Fruit fly (Drosophila melanogaster) whole organism, embryonic: ENCODE data around the gene Sclp.

Source experiments
- BEAF-32 ChIP-seq: fragments of 200-800 bp; sonication (Bioruptor generic); optimal IDR thresholded peaks from 3 replicates; lab custom pipeline; 2017; ENCODE audit warnings: missing biosample characterization, missing genetic modification characterization, mild to moderate bottlenecking, moderate library complexity, missing genetic modification reagents
- CG10209 ChIP-seq: fragments of 200-800 bp; sonication (Bioruptor generic); optimal IDR thresholded peaks from 3 replicates; lab custom pipeline; 2017; ENCODE audit warnings: missing biosample characterization, mild to moderate bottlenecking, missing genetic modification characterization, missing genetic modification reagents
- CG1024 ChIP-seq: fragments of 200-800 bp; sonication (Bioruptor generic); IDR thresholded peaks from 2 replicates; pipeline ENCODE4 v1.3.6; 2022; ENCODE audit warnings: missing biosample characterization, missing genetic modification characterization
- CG10462 ChIP-seq: fragments of 200-800 bp; sonication (Bioruptor generic); optimal IDR thresholded peaks from 2 replicates; lab custom pipeline; 2016; ENCODE audit warnings: missing biosample characterization, missing genetic modification characterization
- CG11085 ChIP-seq: fragments of 200-800 bp; sonication (Bioruptor generic); IDR thresholded peaks from 2 replicates; pipeline ENCODE4 v1.3.6; 2022; ENCODE audit warnings: missing biosample characterization, missing genetic modification characterization
- CG11247 ChIP-seq: fragments of 200-800 bp; sonication (Bioruptor generic); IDR thresholded peaks from 2 replicates; pipeline ENCODE4 v1.3.6; 2022; ENCODE audit warnings: missing biosample characterization, missing genetic modification characterization
- CG11504 ChIP-seq: fragments of 200-800 bp; sonication (Bioruptor generic); optimal IDR thresholded peaks from 3 replicates; lab custom pipeline; 2019; ENCODE audit warnings: missing biosample characterization, mild to moderate bottlenecking, missing genetic modification characterization, moderate library complexity
- CG11723 ChIP-seq: fragments of 200-800 bp; sonication (Bioruptor generic); optimal IDR thresholded peaks from 2 replicates; lab custom pipeline; 2017; ENCODE audit warnings: missing biosample characterization, mild to moderate bottlenecking, missing genetic modification characterization
- CG12104 ChIP-seq: fragments of 200-800 bp; sonication (Bioruptor generic); optimal IDR thresholded peaks from 3 replicates; lab custom pipeline; 2016; ENCODE audit warnings: missing biosample characterization, missing genetic modification characterization
- CG13287 ChIP-seq: fragments of 200-800 bp; sonication (Bioruptor generic); IDR thresholded peaks from 2 replicates; pipeline ENCODE4 v1.3.6; 2022; ENCODE audit warnings: missing biosample characterization, missing genetic modification characterization; ENCODE audit not compliant: partially characterized antibody
- CG14050 ChIP-seq: fragments of 200-800 bp; sonication (Bioruptor generic); IDR thresholded peaks from 3 replicates; pipeline ENCODE4 v1.3.6; 2022; ENCODE audit warnings: missing biosample characterization, missing genetic modification characterization
- CG17359 ChIP-seq: fragments of 200-800 bp; sonication (Bioruptor generic); optimal IDR thresholded peaks from 3 replicates; lab custom pipeline; 2018; ENCODE audit warnings: missing biosample characterization, mild to moderate bottlenecking, missing genetic modification characterization, moderate library complexity
- CG2116 ChIP-seq: fragments of 200-800 bp; sonication (Bioruptor generic); optimal IDR thresholded peaks from 3 replicates; lab custom pipeline; 2018; ENCODE audit warnings: missing biosample characterization, mild to moderate bottlenecking, missing genetic modification characterization
- CG2120 ChIP-seq: fragments of 200-800 bp; sonication (Bioruptor generic); optimal IDR thresholded peaks from 3 replicates; lab custom pipeline; 2016; ENCODE audit warnings: missing biosample characterization, missing genetic modification characterization
- CG2712 ChIP-seq: fragments of 200-800 bp; optimal IDR thresholded peaks from 3 replicates; lab custom pipeline; 2019; ENCODE audit warnings: missing biosample characterization, mild to moderate bottlenecking, missing genetic modification characterization, moderate library complexity
- CG31441 ChIP-seq: fragments of 200-800 bp; sonication (Bioruptor generic); IDR thresholded peaks from 2 replicates; pipeline ENCODE4 v1.3.6; 2022; ENCODE audit warnings: missing biosample characterization, missing genetic modification characterization
- CG34422 ChIP-seq: fragments of 200-800 bp; sonication (Bioruptor generic); IDR thresholded peaks from 3 replicates; pipeline ENCODE4 v1.3.6; 2022; ENCODE audit warnings: missing biosample characterization, missing genetic modification characterization
- CG3995 ChIP-seq: fragments of 200-800 bp; sonication (Bioruptor generic); optimal IDR thresholded peaks from 3 replicates; lab custom pipeline; 2016; ENCODE audit warnings: missing biosample characterization, missing genetic modification characterization
- CG6175 ChIP-seq: fragments of 200-800 bp; sonication (Bioruptor generic); IDR thresholded peaks from 3 replicates; pipeline ENCODE4 v1.3.6; 2022; ENCODE audit warnings: missing biosample characterization, missing genetic modification characterization
- CG6272 ChIP-seq: fragments of 200-800 bp; sonication (Bioruptor generic); IDR thresholded peaks from 2 replicates; pipeline ENCODE4 v1.3.6; 2022; ENCODE audit warnings: missing biosample characterization, missing genetic modification characterization
- CG7556 ChIP-seq: fragments of 200-800 bp; sonication (Bioruptor generic); optimal IDR thresholded peaks from 2 replicates; lab custom pipeline; 2017; ENCODE audit warnings: missing biosample characterization, mild to moderate bottlenecking, missing genetic modification characterization
- CG7786 ChIP-seq: fragments of 200-800 bp; sonication (Bioruptor generic); optimal IDR thresholded peaks from 2 replicates; lab custom pipeline; 2016; ENCODE audit warnings: missing biosample characterization, missing genetic modification characterization
- CG9817 ChIP-seq: fragments of 200-800 bp; sonication (Bioruptor generic); optimal IDR thresholded peaks from 2 replicates; lab custom pipeline; 2018; ENCODE audit warnings: missing biosample characterization, mild to moderate bottlenecking, missing genetic modification characterization, moderate library complexity
- CkIIα-i1 ChIP-seq: fragments of 200-800 bp; sonication (Bioruptor generic); IDR thresholded peaks from 2 replicates; pipeline ENCODE4 v1.3.6; 2022; ENCODE audit warnings: missing biosample characterization, missing genetic modification characterization
- Fer1 ChIP-seq: fragments of 200-800 bp; sonication (Bioruptor generic); optimal IDR thresholded peaks from 2 replicates; lab custom pipeline; 2017; ENCODE audit warnings: missing biosample characterization, mild to moderate bottlenecking, missing genetic modification characterization
- Fer2 ChIP-seq: fragments of 200-800 bp; sonication (Bioruptor generic); optimal IDR thresholded peaks from 2 replicates; lab custom pipeline; 2018; ENCODE audit warnings: missing biosample characterization, mild to moderate bottlenecking, missing genetic modification characterization, moderate library complexity
- HLH54F ChIP-seq: fragments of 200-800 bp; sonication (Bioruptor generic); optimal IDR thresholded peaks from 3 replicates; lab custom pipeline; 2016; ENCODE audit warnings: missing biosample characterization, missing genetic modification characterization
- HmgD ChIP-seq: fragments of 200-800 bp; sonication (Bioruptor generic); optimal IDR thresholded peaks from 3 replicates; lab custom pipeline; 2016; ENCODE audit warnings: missing biosample characterization, missing genetic modification characterization
- Mes4 ChIP-seq: fragments of 200-800 bp; sonication (Bioruptor generic); optimal IDR thresholded peaks from 2 replicates; lab custom pipeline; 2016; ENCODE audit warnings: missing biosample characterization, missing genetic modification characterization
- PHDP ChIP-seq: fragments of 200-800 bp; sonication (Bioruptor generic); optimal IDR thresholded peaks from 3 replicates; lab custom pipeline; 2018; ENCODE audit warnings: missing biosample characterization, mild to moderate bottlenecking, missing genetic modification characterization, moderate library complexity
- Stat92E ChIP-seq, 3 experiments: fragments of >200 bp in 2 of 3; fragments of 200-800 bp in 1 of 3; sonication (Bioruptor generic) in 1 of 3; optimal IDR thresholded peaks; 2 replicates each; lab custom pipeline; 2017 to 2019; ENCODE audit warnings: missing biosample characterization in 3 of 3, missing genetic modification characterization in 3 of 3, mild to moderate bottlenecking in 1 of 3, moderate library complexity in 1 of 3
- al ChIP-seq: fragments of 200-800 bp; sonication (Bioruptor generic); IDR thresholded peaks from 2 replicates; pipeline ENCODE4 v1.3.6; 2022; ENCODE audit warnings: missing biosample characterization, missing genetic modification characterization
- amos ChIP-seq: fragments of 200-800 bp; sonication (Bioruptor generic); IDR thresholded peaks from 2 replicates; pipeline ENCODE4 v1.3.6; 2022; ENCODE audit warnings: missing biosample characterization, missing genetic modification characterization; ENCODE audit not compliant: partially characterized antibody
- ash1 ChIP-seq: fragments of 200-800 bp; sonication (Bioruptor generic); optimal IDR thresholded peaks from 2 replicates; lab custom pipeline; 2018; ENCODE audit warnings: missing biosample characterization, mild to moderate bottlenecking, missing genetic modification characterization
- ato ChIP-seq: fragments of 200-800 bp; sonication (Bioruptor generic); IDR thresholded peaks from 2 replicates; pipeline ENCODE4 v1.3.6; 2022; ENCODE audit warnings: missing biosample characterization, missing genetic modification characterization; ENCODE audit not compliant: partially characterized antibody
- bcd ChIP-seq: fragments of 200-800 bp; sonication (Bioruptor generic); optimal IDR thresholded peaks from 2 replicates; lab custom pipeline; 2017; ENCODE audit warnings: missing biosample characterization, mild to moderate bottlenecking, missing genetic modification characterization
- chinmo ChIP-seq: fragments of 200-800 bp; sonication (Bioruptor generic); IDR thresholded peaks from 4 replicates; pipeline ENCODE4 v1.3.6; 2022; ENCODE audit warnings: missing biosample characterization, missing genetic modification characterization; ENCODE audit not compliant: partially characterized antibody
- crc ChIP-seq: fragments of 200-800 bp; sonication (Bioruptor generic); optimal IDR thresholded peaks from 2 replicates; lab custom pipeline; 2016; ENCODE audit warnings: missing biosample characterization, missing genetic modification characterization
- cwo ChIP-seq: fragments of 200-800 bp; sonication (Bioruptor generic); optimal IDR thresholded peaks from 3 replicates; lab custom pipeline; 2017; ENCODE audit warnings: missing biosample characterization, missing genetic modification characterization, mild to moderate bottlenecking, moderate library complexity, missing genetic modification reagents
- emc ChIP-seq: fragments of 200-800 bp; sonication (Bioruptor generic); optimal IDR thresholded peaks from 2 replicates; lab custom pipeline; 2016; ENCODE audit warnings: missing biosample characterization, missing genetic modification characterization
- ewg ChIP-seq: fragments of 200-800 bp; sonication (Bioruptor generic); optimal IDR thresholded peaks from 3 replicates; lab custom pipeline; 2017; ENCODE audit warnings: mild to moderate bottlenecking, missing biosample characterization, missing genetic modification reagents, missing genetic modification characterization
- fd96Cb ChIP-seq: fragments of 200-800 bp; sonication (Bioruptor generic); optimal IDR thresholded peaks from 2 replicates; lab custom pipeline; 2018; ENCODE audit warnings: missing biosample characterization, mild to moderate bottlenecking, missing genetic modification characterization, moderate library complexity
- fru ChIP-seq: fragments of >200 bp; optimal IDR thresholded peaks from 2 replicates; lab custom pipeline; 2017
- ftz-f1 ChIP-seq: fragments of 200-800 bp; sonication (Bioruptor generic); optimal IDR thresholded peaks from 2 replicates; lab custom pipeline; 2016; ENCODE audit warnings: missing biosample characterization, missing genetic modification characterization
- grn ChIP-seq: fragments of 200-800 bp; sonication (Bioruptor generic); optimal IDR thresholded peaks from 3 replicates; lab custom pipeline; 2017; ENCODE audit warnings: missing biosample characterization, missing genetic modification characterization
- kay ChIP-seq: fragments of 200-800 bp; sonication (Bioruptor generic); optimal IDR thresholded peaks from 2 replicates; lab custom pipeline; 2016; ENCODE audit warnings: missing biosample characterization, missing genetic modification characterization
- onecut ChIP-seq: fragments of 200-800 bp; sonication (Bioruptor generic); IDR thresholded peaks from 2 replicates; pipeline ENCODE4 v1.3.6; 2022; ENCODE audit warnings: missing biosample characterization, missing genetic modification characterization
- ro ChIP-seq: fragments of 200-800 bp; sonication (Bioruptor generic); IDR thresholded peaks from 2 replicates; pipeline ENCODE4 v1.3.6; 2022; ENCODE audit warnings: missing biosample characterization, missing genetic modification characterization
- run ChIP-seq: fragments of 200-800 bp; sonication (Bioruptor generic); optimal IDR thresholded peaks from 3 replicates; lab custom pipeline; 2018; ENCODE audit warnings: missing biosample characterization, mild to moderate bottlenecking, missing genetic modification characterization
- tio ChIP-seq: fragments of 200-800 bp; sonication (Bioruptor generic); optimal IDR thresholded peaks from 2 replicates; lab custom pipeline; 2017; ENCODE audit warnings: missing biosample characterization, missing genetic modification characterization, inconsistent platforms
- trh ChIP-seq: fragments of 200-800 bp; sonication (Bioruptor generic); optimal IDR thresholded peaks from 2 replicates; lab custom pipeline; 2016; ENCODE audit warnings: missing biosample characterization, missing genetic modification characterization
- zfh2 ChIP-seq: fragments of 200-800 bp; sonication (Bioruptor generic); optimal IDR thresholded peaks from 2 replicates; lab custom pipeline; 2016; ENCODE audit warnings: missing biosample characterization, missing genetic modification characterization

The Sclp gene

DNA sequence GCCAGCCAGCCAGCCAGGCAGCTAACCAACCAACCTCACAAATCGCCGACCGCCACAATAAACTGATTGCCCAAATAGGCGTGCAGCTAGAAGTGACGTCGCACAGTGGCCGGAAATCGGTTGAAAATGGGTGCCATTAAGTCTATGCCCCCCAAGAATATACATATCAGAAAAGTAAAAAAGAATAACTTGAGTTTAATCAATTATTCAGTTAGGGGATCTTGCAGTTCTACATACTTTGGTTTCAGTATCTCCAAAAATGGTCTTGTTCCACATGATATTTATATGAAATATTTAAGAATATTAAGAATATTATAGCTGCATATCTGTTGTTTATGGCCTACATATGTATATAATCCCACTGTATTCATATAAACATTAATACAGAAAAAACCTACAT, 39.1 kb downstream of the Sclp start (continued):
- TF ChIP-seq onecut = no peak
- TF ChIP-seq CG9817 (tag; lab: Kevin White, UChicago) = peak; percentile 54
- TF ChIP-seq trh (GFP tag; lab: Kevin White, UChicago) = no peak
- TF ChIP-seq CG2120 (GFP tag; lab: Kevin White, UChicago) = peak; percentile 40
- TF ChIP-seq CG2712 (tag; lab: Kevin White, UChicago) = peak; percentile 10
- TF ChIP-seq grn (GFP tag; lab: Kevin White, UChicago) = no peak
- TF ChIP-seq CG2116 (GFP tag; lab: Kevin White, UChicago) = no peak
- no peak for TF ChIP-seq BEAF-32 (GFP tag; lab: Kevin White, UChicago)
- no peak for TF ChIP-seq CG11247 (GFP tag; lab: Robert Waterston, UW)
- no peak for TF ChIP-seq fru (lab: Kevin White, UChicago)
- no peak for TF ChIP-seq CG11504
- no peak for TF ChIP-seq ftz-f1 (GFP tag; lab: Kevin White, UChicago)
- TF ChIP-seq al (GFP tag; lab: Robert Waterston, UW) = no peak
- no peak for TF ChIP-seq CG14050 (GFP tag; lab: Robert Waterston, UW)
- TF ChIP-seq CG6175 = 0 out of 3 replicates have a peak, but pooled peaks have one; percentile 14
- no peak for TF ChIP-seq CG11085 (GFP tag; lab: Robert Waterston, UW)
- no peak for TF ChIP-seq HmgD
- TF ChIP-seq Fer2 (tag; lab: Kevin White, UChicago) = peak; percentile 27
- no peak for TF ChIP-seq emc (GFP tag; lab: Kevin White, UChicago)
- TF ChIP-seq cwo (GFP tag; lab: Kevin White, UChicago) = peak; percentile 46
- no peak for TF ChIP-seq kay
- TF ChIP-seq PHDP = peak; percentile 64
- no peak for TF ChIP-seq CG34422
- TF ChIP-seq chinmo = no peak
- no peak for TF ChIP-seq HLH54F (GFP tag; lab: Kevin White, UChicago)
- TF ChIP-seq ro = no peak
- TF ChIP-seq CG7556 (GFP tag; lab: Kevin White, UChicago) = peak; percentile 53
- TF ChIP-seq crc = no peak
- no peak for TF ChIP-seq CG13287 (GFP tag; lab: Robert Waterston, UW)
- TF ChIP-seq CG6272 (GFP tag; lab: Robert Waterston, UW) = no peak
- no peak for TF ChIP-seq ash1 (GFP tag; lab: Kevin White, UChicago)
- TF ChIP-seq tio = no peak
- TF ChIP-seq ewg (GFP tag; lab: Kevin White, UChicago) = peak; percentile 6
- TF ChIP-seq CG1024 = no peak
- TF ChIP-seq Stat92E (GFP tag; optimal IDR thresholded peaks at IDR 0.05; lab: Kevin White, UChicago) = no peak
- TF ChIP-seq CkIIα-i1 = no peak
- peak; percentile 17 for TF ChIP-seq zfh2
- TF ChIP-seq amos (GFP tag; lab: Robert Waterston, UW) = peak; percentile 26; the same call in 1 of the 2 replicates
- peak; percentile 29 for TF ChIP-seq CG12104 (GFP tag; lab: Kevin White, UChicago)
- peak; percentile 65 for TF ChIP-seq CG10209 (GFP tag; lab: Kevin White, UChicago)
- TF ChIP-seq CG10462 (GFP tag; lab: Kevin White, UChicago) = no peak
- TF ChIP-seq CG11723 (GFP tag; lab: Kevin White, UChicago) = peak; percentile 24
- no peak for TF ChIP-seq run (tag; lab: Kevin White, UChicago)
- TF ChIP-seq Fer1 = peak; percentile 50
- peak; percentile 18 for TF ChIP-seq fd96Cb (tag; lab: Kevin White, UChicago)
- TF ChIP-seq ato (GFP tag; lab: Robert Waterston, UW) = no peak
- peak; percentile 48 for TF ChIP-seq bcd (GFP tag; lab: Kevin White, UChicago)
- no peak for TF ChIP-seq CG7786 (GFP tag; lab: Kevin White, UChicago)
- no peak for TF ChIP-seq Mes4 (GFP tag; lab: Kevin White, UChicago)
- TF ChIP-seq CG17359 = peak; percentile 37
- TF ChIP-seq CG31441 (GFP tag; lab: Robert Waterston, UW) = 0 out of 2 replicates have a peak, but pooled peaks have one; percentile 33
- TF ChIP-seq CG3995 = no peak
